Worm (Caenorhabditis elegans): ENCODE data around the gene oac-50.

Gene oac-50

DNA sequence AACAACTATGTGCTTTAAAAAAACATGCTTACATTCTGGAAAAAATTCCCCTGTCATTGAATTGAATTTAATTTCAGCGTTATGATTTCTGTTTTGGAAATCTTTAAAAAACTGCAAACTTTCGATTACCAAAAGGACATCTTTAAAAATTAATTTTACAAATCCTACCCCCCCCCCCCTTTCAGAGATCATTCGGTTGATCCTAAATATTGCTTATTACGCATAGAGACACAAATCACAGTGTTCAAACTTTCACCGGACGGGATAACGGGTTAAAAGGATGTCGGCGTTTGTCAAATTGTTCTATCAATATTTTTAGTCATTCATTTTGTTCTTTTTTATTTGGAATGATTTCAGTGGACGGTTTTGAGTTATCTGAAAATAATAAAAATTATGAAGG, 40.1 kb downstream of the oac-50 start, which contains the start of gene C25E10.4:
Gene C25E10.4, plus strand, starts transcription at position 301 of the 400 bp plus-strand sequence.
- no peak for TF ChIP-seq ceh-18 (tag; optimal IDR thresholded peaks at IDR 0.05)
- TF ChIP-seq nfya-1 (tag; optimal IDR thresholded peaks at IDR 0.05) = no peak
- TF ChIP-seq ceh-30 (tag; optimal IDR thresholded peaks at IDR 0.05) = no peak
- no peak for TF ChIP-seq F13H6.1 (tag; optimal IDR thresholded peaks at IDR 0.05)
- TF ChIP-seq K09A11.1 (tag; optimal IDR thresholded peaks at IDR 0.05; ENCODE audit: insufficient read depth) = no peak
- no peak for TF ChIP-seq ref-2 (tag; optimal IDR thresholded peaks at IDR 0.05)

DNA sequence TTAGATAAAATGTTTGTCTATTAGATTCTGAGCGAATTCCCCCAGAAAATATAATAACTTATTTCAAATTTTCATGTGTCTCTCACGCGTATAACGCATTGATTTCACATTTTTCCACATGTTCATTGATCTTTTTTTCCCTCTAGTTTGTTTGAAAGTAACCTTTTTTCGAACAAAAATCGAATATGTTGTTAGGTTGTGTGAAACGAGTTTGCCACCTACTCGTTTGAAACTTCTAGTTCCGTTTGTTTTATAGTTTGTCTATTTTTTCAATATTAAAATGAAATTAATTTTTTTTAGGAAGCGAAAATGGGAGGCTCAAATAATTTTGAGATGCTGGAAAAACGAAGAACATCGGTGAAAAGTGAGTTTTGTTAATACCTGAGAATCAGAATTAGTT, 43.1 kb downstream of the oac-50 start, which contains the start of gene C25E10.5:
Gene C25E10.5, plus strand, starts transcription at position 301 of the 400 bp plus-strand sequence.
- no peak for TF ChIP-seq hlh-8 (tag; optimal IDR thresholded peaks at IDR 0.05)
- TF ChIP-seq ceh-6 (GFP tag; optimal IDR thresholded peaks at IDR 0.05) = no peak
- TF ChIP-seq tbx-2 (tag; optimal IDR thresholded peaks at IDR 0.05) = no peak
- TF ChIP-seq elt-2 (tag; optimal IDR thresholded peaks at IDR 0.05) = no peak
- no peak for TF ChIP-seq unc-86 (tag; optimal IDR thresholded peaks at IDR 0.05)
- TF ChIP-seq dve-1 (tag; optimal IDR thresholded peaks at IDR 0.05) = no peak
- TF ChIP-seq hlh-30 (tag; optimal IDR thresholded peaks at IDR 0.05; ENCODE audit: insufficient read depth) = no peak
- no peak for TF ChIP-seq K09A11.1 (tag; optimal IDR thresholded peaks at IDR 0.05; ENCODE audit: insufficient read depth)
- TF ChIP-seq rnt-1 (tag; optimal IDR thresholded peaks at IDR 0.05) = no peak
- no peak for TF ChIP-seq lin-11 (tag; optimal IDR thresholded peaks at IDR 0.05)
- no peak for TF ChIP-seq ceh-34 (tag; optimal IDR thresholded peaks at IDR 0.05)
- TF ChIP-seq C38D4.7 (GFP tag; optimal IDR thresholded peaks at IDR 0.05) = no peak

- no peak for TF ChIP-seq pqm-1 (tag; optimal IDR thresholded peaks at IDR 0.05)
- TF ChIP-seq hlh-13 (GFP tag; optimal IDR thresholded peaks at IDR 0.05) = no peak
- TF ChIP-seq ttx-3 (tag; optimal IDR thresholded peaks at IDR 0.05) = no peak
- no peak for TF ChIP-seq C38D4.7 (GFP tag; optimal IDR thresholded peaks at IDR 0.05)
- TF ChIP-seq pat-9 (tag; optimal IDR thresholded peaks at IDR 0.05) = no peak
- TF ChIP-seq eyg-1 (tag; optimal IDR thresholded peaks at IDR 0.05) = no peak
- TF ChIP-seq mec-3 (tag; optimal IDR thresholded peaks at IDR 0.05; ENCODE audit: borderline replicate concordance) = no peak
- no peak for TF ChIP-seq sdc-2 (tag; optimal IDR thresholded peaks at IDR 0.05)
- no peak for TF ChIP-seq pha-4 (tag; optimal IDR thresholded peaks at IDR 0.05)
- no peak for TF ChIP-seq madf-2 (tag; optimal IDR thresholded peaks at IDR 0.05)
- TF ChIP-seq ceh-14 (tag; optimal IDR thresholded peaks at IDR 0.05) = no peak
These were observed 48.6 kb downstream of the oac-50 start, which contains the start of gene bus-1 for ce11 chrV:9024713-9025112. Gene bus-1, minus strand, starts transcription at chrV:9024813.

DNA sequence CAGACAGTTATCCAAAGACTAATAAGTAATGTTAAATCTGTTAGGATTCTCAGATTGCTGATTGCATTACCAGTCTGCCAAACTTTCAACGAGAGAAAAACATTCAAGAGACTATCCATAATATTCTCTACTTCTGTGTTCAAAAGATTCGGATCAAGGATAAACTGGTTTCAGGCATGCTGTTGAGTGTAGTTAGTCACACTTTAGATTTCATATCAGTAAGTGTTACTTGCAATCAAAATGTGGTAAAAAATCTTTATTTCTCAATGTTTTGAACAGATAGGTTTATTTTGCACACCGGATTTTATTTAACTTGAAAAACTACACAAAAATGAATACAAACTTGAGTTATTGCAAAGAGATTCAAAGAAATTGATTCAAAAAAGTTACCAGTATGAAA, 51.3 kb downstream of the oac-50 start, which contains the start of gene oac-41:
Gene oac-41, minus strand, starts transcription at position 101 of the 400 bp plus-strand sequence.
- TF ChIP-seq zip-5 (tag; optimal IDR thresholded peaks at IDR 0.05) = no peak
- no peak for TF ChIP-seq pqm-1 (tag; optimal IDR thresholded peaks at IDR 0.05)
- TF ChIP-seq sdc-2 (tag; optimal IDR thresholded peaks at IDR 0.05) = no peak
- TF ChIP-seq ceh-31 (tag; optimal IDR thresholded peaks at IDR 0.05) = no peak
- no peak for TF ChIP-seq ceh-2 (tag; optimal IDR thresholded peaks at IDR 0.05)
- no peak for TF ChIP-seq ceh-9 (tag; optimal IDR thresholded peaks at IDR 0.05)
- no peak for TF ChIP-seq ceh-45 (GFP tag; IDR thresholded peaks at IDR 0.05)
- no peak for TF ChIP-seq ttx-3 (tag; optimal IDR thresholded peaks at IDR 0.05)
- no peak for TF ChIP-seq sox-4 (tag; optimal IDR thresholded peaks at IDR 0.05)
- no peak for TF ChIP-seq tbx-2 (tag; optimal IDR thresholded peaks at IDR 0.05)
- no peak for TF ChIP-seq ceh-48 (tag; optimal IDR thresholded peaks at IDR 0.05)
- TF ChIP-seq ceh-22 (tag; optimal IDR thresholded peaks at IDR 0.05) = no peak
- no peak for TF ChIP-seq npax-4 (tag; optimal IDR thresholded peaks at IDR 0.05)
- no peak for TF ChIP-seq elt-2 (tag; optimal IDR thresholded peaks at IDR 0.05)
